Worm (Caenorhabditis elegans) whole organism, young adult: ENCODE measurements around the gene F40F8.1.

ENCODE experiments used
- F22D6.2 ChIP-seq: sonication (generic microtip); optimal IDR thresholded peaks from 2 replicates; lab custom pipeline; 2016; ENCODE audit warnings: mild to moderate bottlenecking, missing genetic modification characterization, missing compliant biosample characterization
- F23B12.7 ChIP-seq: sonication (generic microtip); optimal IDR thresholded peaks from 2 replicates; lab custom pipeline; 2017; ENCODE audit warnings: missing genetic modification characterization, mild to moderate bottlenecking, missing compliant biosample characterization, antibody characterized with exemption, moderate library complexity; ENCODE audit not compliant: insufficient read depth
- F37B4.10 ChIP-seq: fragments of 200-800 bp; sonication (Bioruptor generic); IDR thresholded peaks from 2 replicates; pipeline ENCODE4 v1.3.6; 2022; ENCODE audit warnings: missing genetic modification characterization, missing compliant biosample characterization
- K12H6.12 ChIP-seq: fragments of 200-800 bp; sonication (Bioruptor generic); optimal IDR thresholded peaks from 2 replicates; lab custom pipeline; 2018; ENCODE audit warnings: mild to moderate bottlenecking, missing genetic modification characterization, missing compliant biosample characterization
- T07F8.4 ChIP-seq: sonication (generic microtip); optimal IDR thresholded peaks from 2 replicates; lab custom pipeline; 2016; ENCODE audit warnings: mild to moderate bottlenecking, missing genetic modification characterization, moderate library complexity, missing compliant biosample characterization
- T26A5.8 ChIP-seq: sonication (generic microtip); optimal IDR thresholded peaks from 2 replicates; lab custom pipeline; 2016; ENCODE audit warnings: missing genetic modification characterization, missing compliant biosample characterization
- Y53F4B.3 ChIP-seq: fragments of 200-800 bp; sonication (Bioruptor generic); IDR thresholded peaks from 2 replicates; pipeline ENCODE4 v1.3.6; 2022; ENCODE audit warnings: missing genetic modification reagents, missing genetic modification characterization, missing compliant biosample characterization
- Y53G8AR.9 ChIP-seq: fragments of 200-800 bp; sonication (Bioruptor generic); conservative IDR thresholded peaks from 2 replicates; pipeline ENCODE4 v1.3.6; 2022; ENCODE audit warnings: missing genetic modification reagents, missing genetic modification characterization, missing compliant biosample characterization
- ama-1 ChIP-seq, 3 experiments: fragments of 150-350 bp in 1 of 3; sonication (generic microtip) in 2 of 3; optimal IDR thresholded peaks; 2 replicates each; lab custom pipeline; 2014 to 2018; ENCODE audit warnings: missing biosample characterization in 2 of 3, missing genetic modification characterization in 2 of 3, missing genetic modification reagents in 2 of 3
- athp-1 ChIP-seq: sonication (generic microtip); optimal IDR thresholded peaks from 2 replicates; lab custom pipeline; 2017; ENCODE audit warnings: mild to moderate bottlenecking, missing genetic modification characterization, missing compliant biosample characterization
- ccch-3 ChIP-seq: fragments of 200-800 bp; sonication (Bioruptor generic); optimal IDR thresholded peaks from 2 replicates; lab custom pipeline; 2018; ENCODE audit warnings: mild to moderate bottlenecking, missing genetic modification characterization, missing compliant biosample characterization
- cebp-1 ChIP-seq, 2 experiments: fragments of 200-800 bp in 1 of 2; sonication (Bioruptor generic) in 1 of 2; sonication (generic microtip) in 1 of 2; IDR thresholded peaks in 1 of 2; optimal IDR thresholded peaks in 1 of 2; 2 replicates each; pipeline versions ENCODE4 v1.3.6 to Lab custom; 2017 to 2022; ENCODE audit warnings: missing compliant biosample characterization in 2 of 2, missing genetic modification characterization in 2 of 2, mild to moderate bottlenecking in 1 of 2, missing genetic modification reagents in 1 of 2, moderate library complexity in 1 of 2
- ceh-58 ChIP-seq: fragments of 200-800 bp; sonication (Bioruptor generic); IDR thresholded peaks from 2 replicates; pipeline ENCODE4 v1.3.6; 2022; ENCODE audit warnings: missing genetic modification characterization, missing compliant biosample characterization
- die-1 ChIP-seq: sonication (generic microtip); optimal IDR thresholded peaks from 2 replicates; lab custom pipeline; 2016; ENCODE audit warnings: missing genotype, mild to moderate bottlenecking, missing genetic modification characterization, missing compliant biosample characterization
- dpff-1 ChIP-seq: sonication (generic microtip); optimal IDR thresholded peaks from 2 replicates; lab custom pipeline; 2017; ENCODE audit warnings: mild to moderate bottlenecking, missing genetic modification characterization, missing compliant biosample characterization
- egl-18 ChIP-seq: fragments of 200-800 bp; sonication (Bioruptor generic); IDR thresholded peaks from 2 replicates; pipeline ENCODE4 v1.3.6; 2022; ENCODE audit warnings: missing genetic modification reagents, missing genetic modification characterization, missing compliant biosample characterization
- ekl-4 ChIP-seq: fragments of 200-800 bp; sonication (Bioruptor generic); IDR thresholded peaks from 2 replicates; pipeline ENCODE4 v1.3.6; 2022; ENCODE audit warnings: missing genetic modification reagents, missing genetic modification characterization, missing compliant biosample characterization
- ets-4 ChIP-seq: fragments of 200-800 bp; sonication (Bioruptor generic); optimal IDR thresholded peaks from 2 replicates; lab custom pipeline; 2018; ENCODE audit warnings: mild to moderate bottlenecking, missing genetic modification characterization, missing compliant biosample characterization
- fkh-3 ChIP-seq: sonication (generic microtip); optimal IDR thresholded peaks from 2 replicates; lab custom pipeline; 2016; ENCODE audit warnings: mild to moderate bottlenecking, missing genetic modification characterization, missing compliant biosample characterization
- hlh-26 ChIP-seq: fragments of 200-800 bp; sonication (Bioruptor generic); conservative IDR thresholded peaks from 2 replicates; pipeline ENCODE4 v1.3.6; 2022; ENCODE audit warnings: missing genetic modification reagents, missing genetic modification characterization, missing compliant biosample characterization
- hsf-1 ChIP-seq: fragments of 200-800 bp; sonication (Bioruptor generic); IDR thresholded peaks from 2 replicates; pipeline ENCODE4 v1.3.6; 2022; ENCODE audit warnings: missing genetic modification reagents, missing genetic modification characterization, missing compliant biosample characterization
- lag-1 ChIP-seq: fragments of 200-800 bp; sonication (Bioruptor generic); IDR thresholded peaks from 2 replicates; pipeline ENCODE4 v1.3.6; 2022; ENCODE audit warnings: missing genetic modification reagents, missing genetic modification characterization, missing compliant biosample characterization
- let-607 ChIP-seq, 2 experiments: fragments of 200-800 bp in 1 of 2; sonication (Bioruptor generic) in 1 of 2; sonication (generic microtip) in 1 of 2; optimal IDR thresholded peaks; 2 replicates each; lab custom pipeline; 2016 to 2018; ENCODE audit warnings: mild to moderate bottlenecking in 2 of 2, missing compliant biosample characterization in 2 of 2, missing genetic modification characterization in 2 of 2, moderate library complexity in 2 of 2, missing genotype in 1 of 2
- lin-35 ChIP-seq, 3 experiments: fragments of 150-350 bp in 2 of 3; sonication (generic microtip) in 1 of 3; optimal IDR thresholded peaks; 2 replicates each; lab custom pipeline; 2014 to 2018; ENCODE audit warnings: missing biosample characterization in 3 of 3, missing genetic modification characterization in 3 of 3, missing genetic modification reagents in 3 of 3
- lin-40 ChIP-seq: sonication (generic microtip); optimal IDR thresholded peaks from 2 replicates; lab custom pipeline; 2016; ENCODE audit warnings: missing genetic modification characterization, mild to moderate bottlenecking, missing compliant biosample characterization, missing genotype, missing genetic modification reagents
- madf-10 ChIP-seq: sonication (generic microtip); optimal IDR thresholded peaks from 2 replicates; lab custom pipeline; 2016; ENCODE audit warnings: mild to moderate bottlenecking, missing genetic modification characterization, missing compliant biosample characterization
- madf-6 ChIP-seq: fragments of 200-800 bp; sonication (Bioruptor generic); IDR thresholded peaks from 2 replicates; pipeline ENCODE4 v1.3.6; 2022; ENCODE audit warnings: missing genetic modification reagents, missing genetic modification characterization, missing compliant biosample characterization
- madf-8 ChIP-seq: fragments of 200-800 bp; sonication (Bioruptor generic); conservative IDR thresholded peaks from 2 replicates; pipeline ENCODE4 v1.3.6; 2022; ENCODE audit warnings: missing genetic modification reagents, missing genetic modification characterization, missing compliant biosample characterization
- mxl-1 ChIP-seq: sonication (generic microtip); optimal IDR thresholded peaks from 2 replicates; lab custom pipeline; 2016; ENCODE audit warnings: missing genetic modification characterization, missing compliant biosample characterization
- nhr-120 ChIP-seq: fragments of 200-800 bp; sonication (Bioruptor generic); IDR thresholded peaks from 2 replicates; pipeline ENCODE4 v1.3.6; 2022; ENCODE audit warnings: missing genetic modification characterization, missing compliant biosample characterization
- pbrm-1 ChIP-seq: fragments of 200-800 bp; sonication (Bioruptor generic); IDR thresholded peaks from 2 replicates; pipeline ENCODE4 v1.3.6; 2022; ENCODE audit warnings: missing genetic modification reagents, missing genetic modification characterization, missing compliant biosample characterization
- rec-8 ChIP-seq, 2 experiments: sonication (generic microtip); optimal IDR thresholded peaks; 2 replicates each; lab custom pipeline; 2016; ENCODE audit warnings: mild to moderate bottlenecking in 2 of 2, missing genetic modification characterization in 2 of 2, missing genetic modification reagents in 2 of 2, missing genotype in 2 of 2, missing biosample characterization in 1 of 2, missing compliant biosample characterization in 1 of 2, moderate library complexity in 1 of 2
- snpc-1.1 ChIP-seq: sonication (generic microtip); optimal IDR thresholded peaks from 2 replicates; lab custom pipeline; 2017; ENCODE audit warnings: missing genetic modification characterization, mild to moderate bottlenecking, missing compliant biosample characterization, antibody characterized with exemption, moderate library complexity, missing genotype, missing genetic modification reagents; ENCODE audit not compliant: insufficient read depth
- snpc-1.3 ChIP-seq: sonication (generic microtip); optimal IDR thresholded peaks from 2 replicates; lab custom pipeline; 2017; ENCODE audit warnings: missing genetic modification characterization, mild to moderate bottlenecking, missing compliant biosample characterization, antibody characterized with exemption, moderate library complexity, missing genotype, missing genetic modification reagents; ENCODE audit not compliant: insufficient read depth
- snpc-3.4 ChIP-seq: sonication (generic microtip); optimal IDR thresholded peaks from 2 replicates; lab custom pipeline; 2017; ENCODE audit warnings: missing genetic modification characterization, mild to moderate bottlenecking, missing compliant biosample characterization, antibody characterized with exemption, moderate library complexity, missing genotype, missing genetic modification reagents
- somi-1 ChIP-seq: fragments of 200-800 bp; sonication (Bioruptor generic); optimal IDR thresholded peaks from 2 replicates; lab custom pipeline; 2018; ENCODE audit warnings: mild to moderate bottlenecking, missing genetic modification characterization, missing compliant biosample characterization
- tlf-1 ChIP-seq: fragments of 200-800 bp; sonication (Bioruptor generic); optimal IDR thresholded peaks from 2 replicates; lab custom pipeline; 2018; ENCODE audit warnings: mild to moderate bottlenecking, missing genetic modification characterization, missing compliant biosample characterization
- unc-62 ChIP-seq: fragments of 150-350 bp; optimal IDR thresholded peaks from 2 replicates; lab custom pipeline; 2014; ENCODE audit warnings: missing biosample characterization, missing genetic modification reagents, missing genetic modification characterization
- zfh-2 ChIP-seq: fragments of 200-800 bp; sonication (Bioruptor generic); conservative IDR thresholded peaks from 2 replicates; pipeline ENCODE4 v1.3.6; 2022; ENCODE audit warnings: missing genetic modification reagents, missing genetic modification characterization, missing compliant biosample characterization
- zim-3 ChIP-seq: sonication (generic microtip); optimal IDR thresholded peaks from 2 replicates; lab custom pipeline; 2017; ENCODE audit warnings: mild to moderate bottlenecking, missing genetic modification characterization, moderate library complexity, missing compliant biosample characterization
- ztf-3 ChIP-seq: fragments of 200-800 bp; sonication (Bioruptor generic); optimal IDR thresholded peaks from 2 replicates; lab custom pipeline; 2018; ENCODE audit warnings: mild to moderate bottlenecking, missing genetic modification characterization, missing compliant biosample characterization

The F40F8.1 gene

DNA sequence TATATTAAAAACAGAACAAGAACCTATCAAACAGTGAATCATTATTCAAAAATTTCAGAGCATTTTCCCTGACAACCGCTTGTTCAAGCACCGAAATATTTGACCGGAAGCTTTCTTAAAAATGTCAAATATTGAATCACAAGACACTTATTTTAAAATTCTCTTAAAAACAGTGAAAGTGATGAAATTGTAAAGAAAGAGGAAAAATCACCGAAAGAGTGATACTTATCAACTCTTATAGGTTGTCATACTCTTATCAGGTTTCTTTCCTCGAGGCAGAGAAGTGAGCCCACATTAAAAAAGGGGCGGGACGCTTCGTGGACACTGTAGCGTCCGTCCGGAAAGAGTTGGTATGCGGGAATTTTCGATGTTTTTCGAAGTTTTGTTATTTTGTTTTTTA lies 26.3 kb downstream of the F40F8.1 start (continued):
- no peak for TF ChIP-seq tlf-1 (GFP tag; lab: Kevin White, UChicago)
- no peak for TF ChIP-seq snpc-1.1 (tag; lab: Kevin White, UChicago)
- TF ChIP-seq unc-62: peak; percentile 9
- TF ChIP-seq T07F8.4 (tag; lab: Kevin White, UChicago): no peak
- no peak for TF ChIP-seq zim-3 (tag; lab: Kevin White, UChicago)
- no peak for TF ChIP-seq ceh-58 (GFP tag; lab: Robert Waterston, UW)
- no peak for TF ChIP-seq lag-1 (GFP tag; lab: Robert Waterston, UW)
- TF ChIP-seq cebp-1 (GFP tag; IDR thresholded peaks at IDR 0.05; lab: Robert Waterston, UW): peak; percentile 33; the same call in 1 of the 2 replicates
- peak; percentile 56 for TF ChIP-seq cebp-1 (tag; optimal IDR thresholded peaks at IDR 0.05; lab: Kevin White, UChicago)
- TF ChIP-seq F37B4.10 (GFP tag; lab: Robert Waterston, UW): no peak
- TF ChIP-seq F22D6.2: no peak
- no peak for TF ChIP-seq egl-18 (GFP tag; lab: Robert Waterston, UW)
- no peak; the same call in 1 of the 2 replicates for TF ChIP-seq Y53G8AR.9 (GFP tag; lab: Robert Waterston, UW)
- TF ChIP-seq madf-8 (GFP tag; lab: Robert Waterston, UW): no peak
- no peak for TF ChIP-seq dpff-1 (tag; lab: Kevin White, UChicago)
- TF ChIP-seq madf-6 (GFP tag; lab: Robert Waterston, UW): no peak
- TF ChIP-seq athp-1 (tag; lab: Kevin White, UChicago): no peak
- TF ChIP-seq F23B12.7 (tag; lab: Kevin White, UChicago): peak; percentile 46
- TF ChIP-seq mxl-1 (tag; lab: Kevin White, UChicago): no peak

DNA sequence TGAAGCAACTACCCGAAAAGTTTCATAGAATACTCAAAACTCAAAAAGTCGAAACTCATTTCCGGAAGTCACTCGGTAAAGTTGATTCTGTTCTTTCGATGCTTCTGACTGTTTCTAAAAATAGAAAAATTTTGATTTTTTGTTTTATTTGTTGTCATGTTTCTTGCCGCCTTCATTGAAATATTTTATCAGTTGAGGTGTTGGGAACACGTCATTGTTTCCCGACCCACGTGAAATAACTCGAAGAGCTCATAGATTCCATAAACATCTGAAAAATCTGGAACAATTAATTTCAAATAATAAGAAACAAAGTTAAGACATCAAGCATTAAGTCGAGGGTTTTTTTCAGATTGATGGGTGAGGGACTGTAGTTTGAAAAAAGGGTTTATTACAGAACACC lies 27.5 kb downstream of the F40F8.1 start:
- TF ChIP-seq T26A5.8: no peak
- TF ChIP-seq hsf-1 (GFP tag; lab: Robert Waterston, UW): no peak
- TF ChIP-seq let-607 (tag; optimal IDR thresholded peaks at IDR 0.05; lab: Kevin White, UChicago): no peak
- no peak for TF ChIP-seq snpc-3.4
- TF ChIP-seq hlh-26 (GFP tag; lab: Robert Waterston, UW): no peak
- TF ChIP-seq dpff-1 (tag; lab: Kevin White, UChicago): no peak
- TF ChIP-seq zfh-2 (GFP tag; lab: Robert Waterston, UW): no peak
- no peak for TF ChIP-seq F37B4.10 (GFP tag; lab: Robert Waterston, UW)
- no peak for TF ChIP-seq K12H6.12 (tag; lab: Kevin White, UChicago)
- TF ChIP-seq nhr-120 (GFP tag; lab: Robert Waterston, UW): no peak
- no peak for TF ChIP-seq somi-1 (GFP tag; lab: Kevin White, UChicago)
- TF ChIP-seq Y53F4B.3 (GFP tag; lab: Robert Waterston, UW): no peak
- TF ChIP-seq pbrm-1 (GFP tag; lab: Robert Waterston, UW): no peak
- TF ChIP-seq ama-1 (optimal IDR thresholded peaks at IDR 0.05; lab: Kevin White, UChicago): no peak
- TF ChIP-seq ama-1 (GFP tag; optimal IDR thresholded peaks at IDR 0.05; lab: Kevin White, UChicago): no peak
- no peak for TF ChIP-seq die-1
- no peak for TF ChIP-seq lin-35 (GFP tag; optimal IDR thresholded peaks at IDR 0.05; lab: Kevin White, UChicago)
- TF ChIP-seq fkh-3 (tag; lab: Kevin White, UChicago): no peak
- no peak for TF ChIP-seq cebp-1 (GFP tag; IDR thresholded peaks at IDR 0.05; lab: Robert Waterston, UW)
- TF ChIP-seq cebp-1 (tag; optimal IDR thresholded peaks at IDR 0.05; lab: Kevin White, UChicago): no peak
- TF ChIP-seq ccch-3 (GFP tag; lab: Kevin White, UChicago): no peak

DNA sequence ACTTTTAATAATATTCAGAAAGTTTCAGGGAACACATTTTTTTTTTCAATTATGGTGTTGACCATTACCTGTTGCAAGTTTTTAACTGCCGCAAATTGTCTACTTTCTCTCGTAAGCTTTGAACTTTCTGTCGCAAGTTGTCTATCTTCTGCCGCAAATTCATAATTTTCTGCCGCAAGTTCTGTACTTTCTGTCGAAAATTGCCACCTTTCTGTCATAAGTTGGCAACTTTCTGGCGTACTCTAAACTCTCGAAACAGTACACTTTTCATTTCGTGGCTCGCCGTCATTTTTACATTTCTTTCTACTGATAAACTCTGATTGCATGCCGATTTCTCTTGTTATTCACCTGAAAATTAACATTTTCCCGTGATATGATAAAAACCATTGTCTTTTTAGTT lies 27.9 kb downstream of the F40F8.1 start:
- TF ChIP-seq snpc-3.4 (no peak), lin-40 (tag; lab: Kevin White, UChicago) (no peak), snpc-1.3 (tag; lab: Kevin White, UChicago) (no peak), madf-10 (no peak), ama-1 (optimal IDR thresholded peaks at IDR 0.05; lab: Kevin White, UChicago) (no peak), ama-1 (GFP tag; optimal IDR thresholded peaks at IDR 0.05; lab: Kevin White, UChicago) (no peak), ets-4 (no peak), ztf-3 (no peak), lag-1 (GFP tag; lab: Robert Waterston, UW) (no peak), rec-8 (tag; optimal IDR thresholded peaks at IDR 0.05; lab: Kevin White, UChicago) (no peak), tlf-1 (GFP tag; lab: Kevin White, UChicago) (no peak), ekl-4 (GFP tag; lab: Robert Waterston, UW) (no peak), snpc-1.1 (tag; lab: Kevin White, UChicago) (no peak), K12H6.12 (tag; lab: Kevin White, UChicago) (no peak)
